Worm (Caenorhabditis elegans) whole organism, early embryonic: ENCODE measurements around the gene clp-6.

Experiments
- ama-1 ChIP-seq: fragments of 150-350 bp; optimal IDR thresholded peaks from 2 replicates; lab custom pipeline; 2014
- hnd-1 ChIP-seq: sonication (generic microtip); optimal IDR thresholded peaks from 2 replicates; lab custom pipeline; 2016; ENCODE audit warnings: missing genetic modification characterization, missing compliant biosample characterization
- pes-1 ChIP-seq: fragments of 200-800 bp; sonication (Bioruptor generic); IDR thresholded peaks from 2 replicates; pipeline ENCODE4 v1.3.6; 2022; ENCODE audit warnings: missing genetic modification reagents, missing genetic modification characterization, missing compliant biosample characterization
- tbx-11 ChIP-seq: fragments of 200-800 bp; sonication (Bioruptor generic); IDR thresholded peaks from 2 replicates; pipeline ENCODE4 v1.3.6; 2022; ENCODE audit warnings: missing genetic modification characterization, missing compliant biosample characterization

DNA sequence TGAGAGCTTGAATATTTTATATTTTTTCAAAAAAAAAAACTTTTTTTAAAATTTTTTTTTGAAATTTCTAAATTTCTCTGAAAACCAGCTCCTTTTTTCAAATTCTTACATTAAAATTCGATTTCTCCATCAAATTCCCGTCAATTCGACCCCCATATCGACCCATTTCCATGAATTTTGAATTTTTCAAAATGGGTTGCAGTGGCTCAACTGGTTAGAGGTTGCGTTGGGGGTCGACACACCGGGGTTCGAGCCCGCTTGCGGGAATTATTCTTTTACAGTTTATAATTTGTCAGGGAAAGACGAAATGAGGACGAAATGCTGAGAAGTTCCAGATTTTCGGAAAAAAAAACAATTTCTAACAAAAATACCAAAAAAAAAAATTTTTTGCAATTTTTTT lies 40.8 kb downstream of the clp-6 start:
- TF ChIP-seq hnd-1 (no peak), ama-1 (no peak), pes-1 (GFP tag; lab: Robert Waterston, UW) (no peak), tbx-11 (no peak)
